Worm (Caenorhabditis elegans): ENCODE results near the gene Y43D4A.2.

ce11 chrIV:16777758-16778157 lies 22.1 kb upstream of the Y43D4A.2 start:
- no peak for TF ChIP-seq tbx-37 (GFP tag; conservative IDR thresholded peaks at IDR 0.05)
- no peak for TF ChIP-seq ama-1 (optimal IDR thresholded peaks at IDR 0.05)
- TF ChIP-seq B0310.2 (tag; optimal IDR thresholded peaks at IDR 0.05), result no peak
- no peak for TF ChIP-seq hmg-4 (GFP tag; optimal IDR thresholded peaks at IDR 0.05)
- no peak for TF ChIP-seq ceh-36 (tag; optimal IDR thresholded peaks at IDR 0.05)
- TF ChIP-seq ets-7 (tag; optimal IDR thresholded peaks at IDR 0.05), result no peak
- TF ChIP-seq flt-1 (GFP tag; IDR thresholded peaks at IDR 0.05), result no peak
- TF ChIP-seq scrt-1 (GFP tag; IDR thresholded peaks at IDR 0.05), result no peak
- no peak for TF ChIP-seq hmbx-1 (tag; optimal IDR thresholded peaks at IDR 0.05)
- no peak for TF ChIP-seq aly-1 (tag; optimal IDR thresholded peaks at IDR 0.05)
- no peak for TF ChIP-seq tbx-11 (GFP tag; IDR thresholded peaks at IDR 0.05)
